Worm (Caenorhabditis elegans) whole organism, L2 larva: ENCODE data around the gene paqr-3.
A peak's percentile ranks its signal among the peaks of the same experiment; 100 is the strongest.
"Not testable (repeated sequence)": the region's sequence is repeated elsewhere in the genome, so short reads cannot be mapped to it uniquely, and the experiment has no call there.

Experiments used
- C34F6.9 ChIP-seq: fragments of 150-350 bp; optimal IDR thresholded peaks from 2 replicates; lab custom pipeline; 2014; ENCODE audit warnings: missing biosample characterization, missing genetic modification characterization
- F13H6.1 ChIP-seq: sonication (generic microtip); optimal IDR thresholded peaks from 2 replicates; lab custom pipeline; 2016; ENCODE audit warnings: missing genetic modification characterization, missing compliant biosample characterization
- R02D3.7 ChIP-seq: fragments of 150-350 bp; optimal IDR thresholded peaks from 2 replicates; lab custom pipeline; 2014; ENCODE audit warnings: missing biosample characterization, missing genetic modification characterization
- Y55F3AM.14 ChIP-seq: fragments of 200-800 bp; sonication (Bioruptor generic); optimal IDR thresholded peaks from 2 replicates; lab custom pipeline; 2018; ENCODE audit warnings: mild to moderate bottlenecking, missing genetic modification characterization, missing compliant biosample characterization
- ZK546.5 ChIP-seq: sonication (generic microtip); optimal IDR thresholded peaks from 2 replicates; lab custom pipeline; 2017; ENCODE audit warnings: missing biosample characterization, missing genetic modification characterization
- ceh-82 ChIP-seq: fragments of 150-350 bp; optimal IDR thresholded peaks from 2 replicates; lab custom pipeline; 2014; ENCODE audit warnings: missing biosample characterization, missing genetic modification characterization
- crh-2 ChIP-seq: sonication (generic microtip); optimal IDR thresholded peaks from 2 replicates; lab custom pipeline; 2017; ENCODE audit warnings: missing biosample characterization, missing genetic modification characterization
- dmd-4 ChIP-seq: sonication (generic microtip); optimal IDR thresholded peaks from 2 replicates; lab custom pipeline; 2017; ENCODE audit warnings: missing biosample characterization, missing genetic modification characterization
- egl-27 ChIP-seq: sonication (generic microtip); optimal IDR thresholded peaks from 3 replicates; lab custom pipeline; 2017; ENCODE audit warnings: missing biosample characterization, missing genetic modification reagents, missing genetic modification characterization
- elt-1 ChIP-seq: fragments of 150-350 bp; optimal IDR thresholded peaks from 2 replicates; lab custom pipeline; 2014; ENCODE audit warnings: missing biosample characterization, missing genetic modification characterization
- elt-3 ChIP-seq: sonication (generic microtip); optimal IDR thresholded peaks from 2 replicates; lab custom pipeline; 2017; ENCODE audit warnings: missing biosample characterization, missing genetic modification characterization
- fos-1 ChIP-seq: fragments of 150-350 bp; optimal IDR thresholded peaks from 2 replicates; lab custom pipeline; 2014; ENCODE audit warnings: missing biosample characterization, missing genetic modification characterization
- gmeb-1 ChIP-seq: fragments of 150-350 bp; optimal IDR thresholded peaks from 2 replicates; lab custom pipeline; 2014; ENCODE audit warnings: missing biosample characterization, missing genetic modification characterization
- lin-11 ChIP-seq: fragments of 150-350 bp; sonication (generic microtip); optimal IDR thresholded peaks from 2 replicates; lab custom pipeline; 2014; ENCODE audit warnings: missing biosample characterization, missing genetic modification characterization, inconsistent platforms, mixed read lengths
- lin-13 ChIP-seq: fragments of 150-350 bp; optimal IDR thresholded peaks from 2 replicates; lab custom pipeline; 2014; ENCODE audit warnings: missing biosample characterization, missing genetic modification reagents, missing genetic modification characterization
- lin-39 ChIP-seq: fragments of 150-350 bp; optimal IDR thresholded peaks from 2 replicates; lab custom pipeline; 2014; ENCODE audit warnings: missing biosample characterization, missing genetic modification reagents, missing genetic modification characterization
- lsy-2 ChIP-seq, 2 experiments: fragments of 150-350 bp in 1 of 2; sonication (generic microtip) in 1 of 2; optimal IDR thresholded peaks; 2 replicates each; lab custom pipeline; 2014 to 2017; ENCODE audit warnings: missing biosample characterization in 2 of 2, missing genetic modification characterization in 2 of 2
- mab-5 ChIP-seq: fragments of 150-350 bp; optimal IDR thresholded peaks from 2 replicates; lab custom pipeline; 2014; ENCODE audit warnings: missing biosample characterization, missing genetic modification characterization
- mdl-1 ChIP-seq, 2 experiments: fragments of 150-350 bp in 1 of 2; sonication (generic microtip) in 1 of 2; optimal IDR thresholded peaks; 2 replicates each; lab custom pipeline; 2017; ENCODE audit warnings: missing biosample characterization in 2 of 2, missing genetic modification characterization in 2 of 2
- nhr-11 ChIP-seq: fragments of 150-350 bp; optimal IDR thresholded peaks from 2 replicates; lab custom pipeline; 2014; ENCODE audit warnings: missing biosample characterization, missing genetic modification characterization
- nhr-129 ChIP-seq: fragments of 150-350 bp; optimal IDR thresholded peaks from 2 replicates; lab custom pipeline; 2014; ENCODE audit warnings: missing biosample characterization, missing genetic modification characterization
- nhr-23 ChIP-seq: fragments of 150-350 bp; optimal IDR thresholded peaks from 2 replicates; lab custom pipeline; 2014; ENCODE audit warnings: missing biosample characterization, missing genetic modification reagents, missing genetic modification characterization
- nhr-25 ChIP-seq: fragments of 150-350 bp; sonication (generic microtip); optimal IDR thresholded peaks from 3 replicates; lab custom pipeline; 2014; ENCODE audit warnings: missing biosample characterization, missing genetic modification characterization
- nhr-6 ChIP-seq: fragments of 150-350 bp; optimal IDR thresholded peaks from 2 replicates; lab custom pipeline; 2014; ENCODE audit warnings: missing biosample characterization, missing genetic modification characterization
- nhr-77 ChIP-seq: fragments of 150-350 bp; optimal IDR thresholded peaks from 2 replicates; lab custom pipeline; 2014; ENCODE audit warnings: missing biosample characterization, missing genetic modification characterization
- sem-4 ChIP-seq: fragments of 150-350 bp; optimal IDR thresholded peaks from 2 replicates; lab custom pipeline; 2014; ENCODE audit warnings: missing biosample characterization, missing genetic modification reagents, missing genetic modification characterization
- sma-9 ChIP-seq, 2 experiments: fragments of 150-350 bp in 1 of 2; sonication (generic microtip) in 1 of 2; optimal IDR thresholded peaks; 2 replicates each; lab custom pipeline; 2014 to 2016; ENCODE audit warnings: missing genetic modification characterization in 2 of 2, mild to moderate bottlenecking in 1 of 2, missing biosample characterization in 1 of 2, missing compliant biosample characterization in 1 of 2, missing genetic modification reagents in 1 of 2, moderate library complexity in 1 of 2
- snpc-4 ChIP-seq: fragments of 150-350 bp; optimal IDR thresholded peaks from 2 replicates; lab custom pipeline; 2014; ENCODE audit warnings: missing biosample characterization, missing genetic modification characterization
- unc-39 ChIP-seq: fragments of 150-350 bp; optimal IDR thresholded peaks from 2 replicates; lab custom pipeline; 2014; ENCODE audit warnings: missing biosample characterization, missing genetic modification characterization
- unc-55 ChIP-seq: fragments of 150-350 bp; sonication (generic microtip); optimal IDR thresholded peaks from 3 replicates; lab custom pipeline; 2014; ENCODE audit warnings: missing biosample characterization, missing genetic modification reagents, missing genetic modification characterization
- zag-1 ChIP-seq: fragments of 150-350 bp; optimal IDR thresholded peaks from 2 replicates; lab custom pipeline; 2014; ENCODE audit warnings: missing biosample characterization, missing genetic modification characterization

paqr-3 gene

DNA sequence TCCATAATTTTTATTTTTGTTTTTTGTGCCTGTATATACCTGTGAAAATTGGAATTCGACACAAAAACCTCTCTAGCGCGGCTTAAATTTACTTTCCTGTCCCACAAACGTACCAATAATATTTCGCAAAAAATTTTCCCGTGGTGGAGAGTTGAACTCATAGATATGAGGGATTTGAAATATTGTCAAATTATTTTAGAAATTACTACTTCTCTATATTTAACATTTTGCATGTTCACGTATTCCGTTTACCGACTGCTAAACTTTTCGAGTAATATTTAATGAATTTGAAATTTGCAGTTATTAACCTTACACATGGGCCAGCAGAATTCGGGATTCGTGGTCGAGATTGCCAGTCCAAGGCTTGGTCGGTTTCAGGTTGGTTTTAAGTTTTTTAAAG lies 9.7 kb downstream of the paqr-3 start, which contains the start of gene Y67A10A.7:
Gene Y67A10A.7, plus strand, starts transcription at position 301 of the 400 bp plus-strand sequence.
- TF ChIP-seq nhr-23 (tag; lab: Kevin White, UChicago); unc-55 (GFP tag; lab: Kevin White, UChicago); zag-1: not testable (repeated sequence)

DNA sequence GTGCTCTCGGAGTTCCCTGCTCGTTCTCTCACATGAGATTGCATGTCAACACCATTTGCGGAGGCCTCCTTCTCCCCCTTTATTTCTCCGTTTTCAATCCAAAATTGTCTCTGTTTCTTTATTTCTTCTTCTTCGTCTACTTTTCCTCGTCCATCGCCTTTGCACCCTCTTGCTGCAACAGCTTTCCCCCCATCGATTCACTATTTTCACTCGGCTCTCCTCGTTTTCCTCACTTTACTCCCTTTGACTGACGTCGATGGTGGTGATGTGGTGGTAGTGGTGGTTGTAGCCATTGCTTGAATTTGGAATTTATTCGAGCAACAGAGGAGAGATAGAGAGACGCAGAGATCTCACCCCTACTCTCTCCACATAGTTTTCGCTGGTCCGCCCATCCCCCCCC lies 11.8 kb downstream of the paqr-3 start:
- TF ChIP-seq gmeb-1 (no peak), nhr-6 (no peak), mab-5 (tag; lab: Kevin White, UChicago) (peak; percentile 53), zag-1 (peak; percentile 92), crh-2 (tag; lab: Kevin White, UChicago) (peak; percentile 68), Y55F3AM.14 (GFP tag; lab: Kevin White, UChicago) (peak; percentile 63), C34F6.9 (tag; lab: Kevin White, UChicago) (peak; percentile 79), lin-11 (peak; percentile 61), mdl-1 (tag; optimal IDR thresholded peaks at IDR 0.05; lab: Kevin White, UChicago) (peak in 1 of 2 experiments; percentile 32), F13H6.1 (peak; percentile 73), unc-39 (tag; lab: Kevin White, UChicago) (no peak), sma-9 (GFP tag; optimal IDR thresholded peaks at IDR 0.05; lab: Kevin White, UChicago) (peak; percentile 4), sma-9 (tag; optimal IDR thresholded peaks at IDR 0.05; lab: Kevin White, UChicago) (no peak), elt-1 (tag; lab: Kevin White, UChicago) (no peak), lsy-2 (tag; optimal IDR thresholded peaks at IDR 0.05; lab: Kevin White, UChicago) (peak in 1 of 2 experiments; percentile 62), R02D3.7 (tag; lab: Kevin White, UChicago) (no peak), nhr-11 (tag; lab: Kevin White, UChicago) (no peak), lin-13 (peak; percentile 17), nhr-77 (tag; lab: Kevin White, UChicago) (no peak), unc-55 (GFP tag; lab: Kevin White, UChicago) (peak; percentile 83), nhr-129 (peak; percentile 93), egl-27 (tag; lab: Kevin White, UChicago) (peak; percentile 43)
- TF ChIP-seq, all 48 proteins: peak for 14

DNA sequence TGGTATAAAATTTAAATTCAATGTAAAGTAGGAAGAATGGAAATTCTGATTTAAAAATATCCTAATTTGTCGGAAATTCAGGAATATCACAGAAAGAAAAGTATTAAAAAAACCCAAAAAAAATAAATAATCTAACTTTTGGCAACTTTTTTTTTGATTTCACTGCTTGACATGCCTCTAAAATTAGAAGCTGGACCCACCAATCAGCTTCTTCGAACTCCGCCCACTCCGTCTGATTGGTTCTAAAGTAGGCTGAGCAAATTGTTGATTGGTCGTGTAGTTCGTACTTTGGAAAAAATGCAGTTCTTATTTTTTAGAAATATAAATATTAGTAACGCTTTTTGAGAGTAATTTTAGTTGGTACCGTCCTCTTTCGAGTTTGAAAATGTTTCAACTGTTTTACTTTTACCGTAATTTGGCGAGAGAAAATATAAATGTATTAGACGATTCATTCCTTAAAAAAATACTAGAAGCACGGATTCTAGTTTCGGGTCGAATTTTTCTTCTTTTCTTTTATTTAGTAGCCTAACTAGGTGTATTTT lies 17.6 kb downstream of the paqr-3 start:
- TF ChIP-seq ZK546.5, result no peak

DNA sequence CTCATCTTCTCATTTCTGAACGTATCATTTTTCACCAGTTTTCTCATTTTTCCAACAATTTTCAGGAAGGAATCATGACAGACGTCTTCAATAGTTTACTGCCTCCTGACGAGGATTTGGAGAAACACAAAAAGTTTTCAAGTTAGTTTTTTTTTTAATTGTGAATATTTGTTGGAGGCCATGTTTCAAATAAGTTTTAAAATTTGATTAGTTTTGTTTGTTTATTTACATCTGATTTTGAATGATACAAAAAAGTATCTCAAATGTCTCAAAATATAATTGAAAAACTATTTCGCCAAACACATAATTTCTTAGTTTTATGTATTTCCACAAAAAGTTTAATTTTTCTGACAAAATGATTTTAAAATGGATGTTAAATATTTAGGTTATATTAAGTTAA lies 22.3 kb downstream of the paqr-3 start, which contains the start of gene ssu-2:
Gene ssu-2, plus strand, starts transcription at position 59 of the 400 bp plus-strand sequence.
- TF ChIP-seq Y55F3AM.14 (GFP tag; lab: Kevin White, UChicago) (no peak), lsy-2 (tag; optimal IDR thresholded peaks at IDR 0.05; lab: Kevin White, UChicago) (no peak), mab-5 (tag; lab: Kevin White, UChicago) (no peak), crh-2 (tag; lab: Kevin White, UChicago) (no peak), dmd-4 (tag; lab: Kevin White, UChicago) (no peak), sma-9 (GFP tag; optimal IDR thresholded peaks at IDR 0.05; lab: Kevin White, UChicago) (no peak), sma-9 (tag; optimal IDR thresholded peaks at IDR 0.05; lab: Kevin White, UChicago) (no peak), F13H6.1 (no peak), nhr-25 (no peak), nhr-6 (no peak), fos-1 (tag; lab: Kevin White, UChicago) (no peak), ceh-82 (tag; lab: Kevin White, UChicago) (no peak), nhr-23 (tag; lab: Kevin White, UChicago) (no peak)
- TF ChIP-seq, all 48 proteins: peak for 0

DNA sequence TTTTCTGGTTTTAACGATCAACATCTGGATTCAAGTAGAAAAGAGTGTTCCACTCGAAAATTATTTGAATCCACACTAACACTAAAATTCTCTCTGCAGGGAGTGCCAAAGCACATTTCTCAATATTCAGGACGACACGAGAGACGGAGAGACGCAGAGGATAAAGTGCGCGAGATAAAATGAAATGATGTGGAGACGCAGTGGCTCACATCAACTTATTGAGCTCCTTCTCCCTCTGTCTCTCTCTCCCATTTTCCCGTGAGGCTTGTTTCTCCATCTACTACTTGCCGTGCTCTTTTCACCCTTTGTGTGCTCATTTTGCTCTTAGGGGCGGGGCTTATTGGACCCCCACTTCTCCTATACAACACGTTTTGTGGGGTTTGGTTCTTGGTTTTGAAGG lies 27.4 kb downstream of the paqr-3 start:
- peak; percentile 26 for TF ChIP-seq snpc-4 (tag; lab: Kevin White, UChicago)
- peak; percentile 96 for TF ChIP-seq nhr-129
- no peak for TF ChIP-seq lsy-2 (tag; optimal IDR thresholded peaks at IDR 0.05; lab: Kevin White, UChicago)
- TF ChIP-seq sem-4 (tag; lab: Kevin White, UChicago), result peak; percentile 5
- no peak for TF ChIP-seq elt-1 (tag; lab: Kevin White, UChicago)
- TF ChIP-seq mab-5 (tag; lab: Kevin White, UChicago), result peak; percentile 51
- TF ChIP-seq fos-1 (tag; lab: Kevin White, UChicago), result no peak
- peak; percentile 37 for TF ChIP-seq zag-1
- peak; percentile 85 for TF ChIP-seq unc-55 (GFP tag; lab: Kevin White, UChicago)
- no peak for TF ChIP-seq lin-39 (tag; lab: Kevin White, UChicago)
- TF ChIP-seq F13H6.1, result peak; percentile 62
- TF ChIP-seq mdl-1 (tag; optimal IDR thresholded peaks at IDR 0.05; lab: Kevin White, UChicago), result peak in 1 of 2 experiments; percentile 2
- peak; percentile 8 for TF ChIP-seq nhr-6
- no peak for TF ChIP-seq elt-3 (tag; lab: Kevin White, UChicago)
- TF ChIP-seq C34F6.9 (tag; lab: Kevin White, UChicago), result peak; percentile 77
- TF ChIP-seq lin-13, result peak; percentile 16
- peak; percentile 47 for TF ChIP-seq lin-11
- peak; percentile 9 for TF ChIP-seq crh-2 (tag; lab: Kevin White, UChicago)
